Fruit fly (Drosophila melanogaster) Kc167 (cell line): ENCODE results near the gene CG10252.

Source experiments
- Myc ChIP-seq: fragments of >200 bp; optimal IDR thresholded peaks from 2 replicates; lab custom pipeline; 2017; ENCODE audit warnings: missing external identifiers
- Sin3A ChIP-seq: fragments of >200 bp; optimal IDR thresholded peaks from 2 replicates; lab custom pipeline; 2018; ENCODE audit warnings: missing external identifiers
- h ChIP-seq: fragments of >200 bp; optimal IDR thresholded peaks from 3 replicates; lab custom pipeline; 2018; ENCODE audit warnings: missing external identifiers
- insv ChIP-seq: fragments of >200 bp; optimal IDR thresholded peaks from 3 replicates; lab custom pipeline; 2018; ENCODE audit warnings: missing external identifiers
- psq ChIP-seq: fragments of >200 bp; optimal IDR thresholded peaks from 2 replicates; lab custom pipeline; 2017; ENCODE audit warnings: missing external identifiers
- ttk ChIP-seq: sonication (Bioruptor generic); optimal IDR thresholded peaks from 2 replicates; lab custom pipeline; 2017; ENCODE audit warnings: missing external identifiers

The CG10252 gene

dm6 chr3R:23667451-23667850 is 28.6 kb downstream of the CG10252 start:
- no peak for TF ChIP-seq psq
- TF ChIP-seq Sin3A (lab: Kevin White, UChicago): no peak
- TF ChIP-seq h (lab: Kevin White, UChicago): no peak
- no peak for TF ChIP-seq ttk (lab: Kevin White, UChicago)
- no peak for TF ChIP-seq Myc (lab: Kevin White, UChicago)
- TF ChIP-seq insv (lab: Kevin White, UChicago): no peak

dm6 chr3R:23666672-23667211 is 29.3 kb downstream of the CG10252 start:
- TF ChIP-seq ttk (lab: Kevin White, UChicago) (no peak), Myc (lab: Kevin White, UChicago) (no peak), h (lab: Kevin White, UChicago) (no peak), psq (no peak), Sin3A (lab: Kevin White, UChicago) (no peak), insv (lab: Kevin White, UChicago) (no peak)

dm6 chr3R:23664437-23664836 is 31.6 kb downstream of the CG10252 start:
- TF ChIP-seq h (lab: Kevin White, UChicago) (no peak), psq (no peak), ttk (lab: Kevin White, UChicago) (no peak), Sin3A (lab: Kevin White, UChicago) (no peak), insv (lab: Kevin White, UChicago) (no peak)

- TF ChIP-seq Sin3A (lab: Kevin White, UChicago): no peak
- TF ChIP-seq h (lab: Kevin White, UChicago): no peak
- TF ChIP-seq insv (lab: Kevin White, UChicago): no peak
- TF ChIP-seq Myc (lab: Kevin White, UChicago): no peak
- TF ChIP-seq psq: no peak
Measured at dm6 chr3R:23662782-23663181, 33.3 kb downstream of the CG10252 start.

- no peak for TF ChIP-seq ttk (lab: Kevin White, UChicago)
- TF ChIP-seq Sin3A (lab: Kevin White, UChicago): no peak
- TF ChIP-seq insv (lab: Kevin White, UChicago): no peak
- no peak for TF ChIP-seq psq
- TF ChIP-seq h (lab: Kevin White, UChicago): no peak
- no peak for TF ChIP-seq Myc (lab: Kevin White, UChicago)
Measured at dm6 chr3R:23659598-23659997, 36.4 kb downstream of the CG10252 start.

- TF ChIP-seq h (lab: Kevin White, UChicago): no peak
- TF ChIP-seq insv (lab: Kevin White, UChicago): no peak
- TF ChIP-seq Myc (lab: Kevin White, UChicago): no peak
- TF ChIP-seq ttk (lab: Kevin White, UChicago): no peak
- TF ChIP-seq Sin3A (lab: Kevin White, UChicago): no peak
- TF ChIP-seq psq: no peak
Measured at dm6 chr3R:23658948-23659347, 37.1 kb downstream of the CG10252 start.

- TF ChIP-seq Sin3A (lab: Kevin White, UChicago) (no peak), h (lab: Kevin White, UChicago) (no peak), Myc (lab: Kevin White, UChicago) (no peak), psq (no peak), insv (lab: Kevin White, UChicago) (no peak), ttk (lab: Kevin White, UChicago) (no peak)
Measured at dm6 chr3R:23657357-23658318, 38.4 kb downstream of the CG10252 start.

dm6 chr3R:23655501-23655900 is 40.5 kb downstream of the CG10252 start:
- no peak for TF ChIP-seq ttk (lab: Kevin White, UChicago)
- no peak for TF ChIP-seq psq
- no peak for TF ChIP-seq Myc (lab: Kevin White, UChicago)
- TF ChIP-seq h (lab: Kevin White, UChicago): no peak
- TF ChIP-seq Sin3A (lab: Kevin White, UChicago): no peak
- TF ChIP-seq insv (lab: Kevin White, UChicago): no peak

- TF ChIP-seq ttk (lab: Kevin White, UChicago) (no peak), Myc (lab: Kevin White, UChicago) (no peak), psq (no peak), h (lab: Kevin White, UChicago) (no peak), insv (lab: Kevin White, UChicago) (no peak), Sin3A (lab: Kevin White, UChicago) (no peak)
Measured at dm6 chr3R:23652525-23653108, 43.4 kb downstream of the CG10252 start.

- TF ChIP-seq psq: no peak
- TF ChIP-seq ttk (lab: Kevin White, UChicago): no peak
- no peak for TF ChIP-seq insv (lab: Kevin White, UChicago)
- TF ChIP-seq Sin3A (lab: Kevin White, UChicago): no peak
- no peak for TF ChIP-seq h (lab: Kevin White, UChicago)
- TF ChIP-seq Myc (lab: Kevin White, UChicago): no peak
Measured at dm6 chr3R:23649831-23650230, 46.2 kb downstream of the CG10252 start.

dm6 chr3R:23646183-23646582 is 49.9 kb downstream of the CG10252 start:
- TF ChIP-seq h (lab: Kevin White, UChicago): no peak
- no peak for TF ChIP-seq ttk (lab: Kevin White, UChicago)
- TF ChIP-seq insv (lab: Kevin White, UChicago): no peak
- TF ChIP-seq Sin3A (lab: Kevin White, UChicago): no peak
- TF ChIP-seq psq: no peak
- TF ChIP-seq Myc (lab: Kevin White, UChicago): no peak
